Worm (Caenorhabditis elegans) whole organism, early embryonic: ENCODE data around the gene tpst-2.

Source experiments
- ama-1 ChIP-seq: fragments of 150-350 bp; optimal IDR thresholded peaks from 2 replicates; lab custom pipeline; 2014
- sea-1 ChIP-seq: fragments of 200-800 bp; sonication (Bioruptor generic); conservative IDR thresholded peaks from 2 replicates; pipeline ENCODE4 v1.3.6; 2022; ENCODE audit warnings: missing genetic modification characterization, missing compliant biosample characterization
- tbx-37 ChIP-seq: fragments of 200-800 bp; sonication (Bioruptor generic); conservative IDR thresholded peaks from 2 replicates; pipeline ENCODE4 v1.3.6; 2022; ENCODE audit warnings: missing genetic modification reagents, missing genetic modification characterization, missing compliant biosample characterization

- TF ChIP-seq ama-1 (lab: Kevin White, UChicago) (no peak), sea-1 (no peak), tbx-37 (GFP tag; lab: Robert Waterston, UW) (no peak)
Measured at ce11 chrIII:754371-754770, 16.7 kb upstream of the tpst-2 start.
